Worm (Caenorhabditis elegans): ENCODE results near the gene C55C3.6.

- TF ChIP-seq pes-1 (GFP tag; IDR thresholded peaks at IDR 0.05) (no peak), ama-1 (optimal IDR thresholded peaks at IDR 0.05) (no peak), ceh-13 (GFP tag; optimal IDR thresholded peaks at IDR 0.05) (no peak), ets-7 (tag; optimal IDR thresholded peaks at IDR 0.05) (no peak), tbx-37 (GFP tag; conservative IDR thresholded peaks at IDR 0.05) (no peak), F13C5.2 (tag; optimal IDR thresholded peaks at IDR 0.05) (no peak), flt-1 (GFP tag; IDR thresholded peaks at IDR 0.05) (no peak), hmbx-1 (tag; optimal IDR thresholded peaks at IDR 0.05) (no peak), tbx-11 (GFP tag; IDR thresholded peaks at IDR 0.05) (no peak), B0310.2 (tag; optimal IDR thresholded peaks at IDR 0.05) (no peak)
Observed at ce11 chrIV:5703443-5703842, 20.5 kb downstream of the C55C3.6 start, which contains the start of the genes C55C3.73 and perm-5.

Measured in whole organism, early embryonic.